Worm (Caenorhabditis elegans): ENCODE measurements around the gene D1046.2.

- TF ChIP-seq nhr-23 (tag; optimal IDR thresholded peaks at IDR 0.05) (no peak), tbx-2 (tag; optimal IDR thresholded peaks at IDR 0.05) (no peak)
Measured at ce11 chrIV:8916010-8916409, 9.9 kb downstream of the D1046.2 start, which contains the start of gene C27B7.9.
